Fruit fly (Drosophila melanogaster) whole organism, embryonic: Measurements from ENCODE around the gene sea.
A peak's percentile ranks its signal among the peaks of the same experiment; 100 is the strongest.

ENCODE experiments used
- B-H1 ChIP-seq: fragments of 200-800 bp; sonication (Bioruptor generic); IDR thresholded peaks from 3 replicates; pipeline ENCODE4 v1.3.6; 2022; ENCODE audit warnings: missing biosample characterization, missing genetic modification characterization
- CG10209 ChIP-seq: fragments of 200-800 bp; sonication (Bioruptor generic); optimal IDR thresholded peaks from 3 replicates; lab custom pipeline; 2017; ENCODE audit warnings: missing biosample characterization, mild to moderate bottlenecking, missing genetic modification characterization, missing genetic modification reagents
- CG10366 ChIP-seq: fragments of 200-800 bp; sonication (Bioruptor generic); IDR thresholded peaks from 2 replicates; pipeline ENCODE4 v1.3.6; 2022; ENCODE audit warnings: missing biosample characterization, missing genetic modification characterization
- CG11085 ChIP-seq: fragments of 200-800 bp; sonication (Bioruptor generic); IDR thresholded peaks from 2 replicates; pipeline ENCODE4 v1.3.6; 2022; ENCODE audit warnings: missing biosample characterization, missing genetic modification characterization
- CG13624 ChIP-seq: fragments of 200-800 bp; sonication (Bioruptor generic); optimal IDR thresholded peaks from 2 replicates; lab custom pipeline; 2016; ENCODE audit warnings: missing biosample characterization, missing genetic modification characterization
- CG14014 ChIP-seq: fragments of 200-800 bp; sonication (Bioruptor generic); IDR thresholded peaks from 2 replicates; pipeline ENCODE4 v1.3.6; 2022; ENCODE audit warnings: missing biosample characterization, missing genetic modification characterization
- CG18262 ChIP-seq: fragments of 200-800 bp; optimal IDR thresholded peaks from 3 replicates; lab custom pipeline; 2019; ENCODE audit warnings: missing biosample characterization, mild to moderate bottlenecking, missing genetic modification characterization, moderate library complexity
- CG2116 ChIP-seq: fragments of 200-800 bp; sonication (Bioruptor generic); optimal IDR thresholded peaks from 3 replicates; lab custom pipeline; 2018; ENCODE audit warnings: missing biosample characterization, mild to moderate bottlenecking, missing genetic modification characterization
- CG31441 ChIP-seq: fragments of 200-800 bp; sonication (Bioruptor generic); IDR thresholded peaks from 2 replicates; pipeline ENCODE4 v1.3.6; 2022; ENCODE audit warnings: missing biosample characterization, missing genetic modification characterization
- CG42726 ChIP-seq: fragments of 200-800 bp; sonication (Bioruptor generic); IDR thresholded peaks from 2 replicates; pipeline ENCODE4 v1.3.6; 2022; ENCODE audit warnings: missing biosample characterization, missing genetic modification characterization; ENCODE audit not compliant: partially characterized antibody
- CG6689 ChIP-seq: fragments of 200-800 bp; sonication (Bioruptor generic); IDR thresholded peaks from 2 replicates; pipeline ENCODE4 v1.3.6; 2022; ENCODE audit warnings: missing biosample characterization, missing genetic modification characterization
- CG9609 ChIP-seq: fragments of 200-800 bp; sonication (Bioruptor generic); optimal IDR thresholded peaks from 3 replicates; lab custom pipeline; 2016; ENCODE audit warnings: missing biosample characterization, missing genetic modification characterization
- CoRest ChIP-seq: fragments of 200-800 bp; sonication (Bioruptor generic); optimal IDR thresholded peaks from 3 replicates; lab custom pipeline; 2018; ENCODE audit warnings: missing biosample characterization, mild to moderate bottlenecking, missing genetic modification characterization, moderate library complexity
- Doc2 ChIP-seq: fragments of 200-800 bp; sonication (Bioruptor generic); IDR thresholded peaks from 2 replicates; pipeline ENCODE4 v1.3.6; 2022; ENCODE audit warnings: missing biosample characterization, missing genetic modification characterization
- E2f1 ChIP-seq: fragments of 200-800 bp; sonication (Bioruptor generic); IDR thresholded peaks from 2 replicates; pipeline ENCODE4 v1.3.6; 2022; ENCODE audit warnings: missing biosample characterization, missing genetic modification characterization
- Gug ChIP-seq: fragments of 200-800 bp; sonication (Bioruptor generic); IDR thresholded peaks from 4 replicates; pipeline ENCODE4 v1.3.6; 2022; ENCODE audit warnings: missing biosample characterization, missing genetic modification characterization
- Lpt ChIP-seq: fragments of >200 bp; optimal IDR thresholded peaks from 2 replicates; lab custom pipeline; 2018; ENCODE audit warnings: missing biosample characterization, missing genetic modification characterization
- Meics ChIP-seq: fragments of 200-800 bp; sonication (Bioruptor generic); optimal IDR thresholded peaks from 2 replicates; lab custom pipeline; 2017; ENCODE audit warnings: missing biosample characterization, mild to moderate bottlenecking, missing genetic modification characterization
- Nf-YB ChIP-seq: fragments of 200-800 bp; sonication (Bioruptor generic); optimal IDR thresholded peaks from 3 replicates; lab custom pipeline; 2019; ENCODE audit warnings: missing biosample characterization, mild to moderate bottlenecking, missing genetic modification characterization, moderate library complexity
- Pdp1 ChIP-seq, 2 experiments: fragments of 200-800 bp; sonication (Bioruptor generic); optimal IDR thresholded peaks; 3 replicates each; lab custom pipeline; 2016; ENCODE audit warnings: missing biosample characterization in 2 of 2, missing genetic modification characterization in 2 of 2, mild to moderate bottlenecking in 1 of 2, moderate library complexity in 1 of 2
- YL-1 ChIP-seq: fragments of 200-800 bp; sonication (Bioruptor generic); optimal IDR thresholded peaks from 3 replicates; lab custom pipeline; 2017; ENCODE audit warnings: missing biosample characterization, mild to moderate bottlenecking, missing genetic modification characterization
- ac ChIP-seq: fragments of 200-800 bp; sonication (Bioruptor generic); optimal IDR thresholded peaks from 3 replicates; lab custom pipeline; 2017; ENCODE audit warnings: missing biosample characterization, mild to moderate bottlenecking, missing genetic modification characterization
- amos ChIP-seq: fragments of 200-800 bp; sonication (Bioruptor generic); IDR thresholded peaks from 2 replicates; pipeline ENCODE4 v1.3.6; 2022; ENCODE audit warnings: missing biosample characterization, missing genetic modification characterization; ENCODE audit not compliant: partially characterized antibody
- ato ChIP-seq: fragments of 200-800 bp; sonication (Bioruptor generic); IDR thresholded peaks from 2 replicates; pipeline ENCODE4 v1.3.6; 2022; ENCODE audit warnings: missing biosample characterization, missing genetic modification characterization; ENCODE audit not compliant: partially characterized antibody
- bab2 ChIP-seq: fragments of 200-800 bp; sonication (Bioruptor generic); optimal IDR thresholded peaks from 2 replicates; lab custom pipeline; 2016; ENCODE audit warnings: missing biosample characterization, missing genetic modification characterization
- bigmax ChIP-seq: fragments of 200-800 bp; sonication (Bioruptor generic); optimal IDR thresholded peaks from 2 replicates; lab custom pipeline; 2018; ENCODE audit warnings: missing biosample characterization, mild to moderate bottlenecking, missing genetic modification characterization
- cg ChIP-seq: fragments of 200-800 bp; sonication (Bioruptor generic); optimal IDR thresholded peaks from 3 replicates; lab custom pipeline; 2019; ENCODE audit warnings: missing biosample characterization, mild to moderate bottlenecking, missing genetic modification characterization, moderate library complexity
- ci ChIP-seq: fragments of 200-800 bp; sonication (Bioruptor generic); IDR thresholded peaks from 3 replicates; pipeline ENCODE4 v1.3.6; 2022; ENCODE audit warnings: missing biosample characterization, missing genetic modification characterization
- dan ChIP-seq: fragments of 200-800 bp; sonication (Bioruptor generic); IDR thresholded peaks from 2 replicates; pipeline ENCODE4 v1.3.6; 2022; ENCODE audit warnings: missing biosample characterization, missing genetic modification characterization
- dpn ChIP-seq, 2 experiments: fragments of 200-800 bp; sonication (Bioruptor generic); optimal IDR thresholded peaks; 3 replicates each; lab custom pipeline; 2016; ENCODE audit warnings: missing biosample characterization in 2 of 2, missing genetic modification characterization in 2 of 2
- fru ChIP-seq: fragments of >200 bp; optimal IDR thresholded peaks from 2 replicates; lab custom pipeline; 2017
- ftz-f1 ChIP-seq: fragments of 200-800 bp; sonication (Bioruptor generic); optimal IDR thresholded peaks from 2 replicates; lab custom pipeline; 2016; ENCODE audit warnings: missing biosample characterization, missing genetic modification characterization
- fu2 ChIP-seq: fragments of 200-800 bp; sonication (Bioruptor generic); optimal IDR thresholded peaks from 2 replicates; lab custom pipeline; 2016; ENCODE audit warnings: missing biosample characterization, missing genetic modification characterization
- gcm ChIP-seq: fragments of 200-800 bp; sonication (Bioruptor generic); optimal IDR thresholded peaks from 2 replicates; lab custom pipeline; 2019; ENCODE audit warnings: missing biosample characterization, mild to moderate bottlenecking, missing genetic modification characterization, moderate library complexity
- jing ChIP-seq: fragments of 200-800 bp; sonication (Bioruptor generic); optimal IDR thresholded peaks from 2 replicates; lab custom pipeline; 2018; ENCODE audit warnings: missing biosample characterization, mild to moderate bottlenecking, missing genetic modification characterization
- nerfin-2 ChIP-seq: fragments of 200-800 bp; sonication (Bioruptor generic); IDR thresholded peaks from 2 replicates; pipeline ENCODE4 v1.3.6; 2022; ENCODE audit warnings: missing biosample characterization, missing genetic modification characterization; ENCODE audit not compliant: partially characterized antibody
- pita ChIP-seq: fragments of 200-800 bp; sonication (Bioruptor generic); optimal IDR thresholded peaks from 2 replicates; lab custom pipeline; 2017; ENCODE audit warnings: missing biosample characterization, mild to moderate bottlenecking, missing genetic modification characterization
- repo ChIP-seq: fragments of 200-800 bp; sonication (Bioruptor generic); optimal IDR thresholded peaks from 2 replicates; lab custom pipeline; 2016; ENCODE audit warnings: missing biosample characterization, missing genetic modification characterization
- sens ChIP-seq: fragments of 200-800 bp; sonication (Bioruptor generic); peaks from one replicate; lab custom pipeline; 2016; ENCODE audit warnings: missing biosample characterization, missing genetic modification characterization
- wek ChIP-seq: fragments of 200-800 bp; sonication (Bioruptor generic); optimal IDR thresholded peaks from 3 replicates; lab custom pipeline; 2018; ENCODE audit warnings: missing biosample characterization, mild to moderate bottlenecking, missing genetic modification characterization, moderate library complexity
- zen2 ChIP-seq: fragments of 200-800 bp; sonication (Bioruptor generic); IDR thresholded peaks from 3 replicates; pipeline ENCODE4 v1.3.6; 2022; ENCODE audit warnings: missing biosample characterization, missing genetic modification characterization; ENCODE audit not compliant: partially characterized antibody
- zfh1 ChIP-seq: fragments of 200-800 bp; sonication (Bioruptor generic); IDR thresholded peaks from 3 replicates; pipeline ENCODE4 v1.3.6; 2022; ENCODE audit warnings: missing biosample characterization, missing genetic modification characterization

The sea gene

DNA sequence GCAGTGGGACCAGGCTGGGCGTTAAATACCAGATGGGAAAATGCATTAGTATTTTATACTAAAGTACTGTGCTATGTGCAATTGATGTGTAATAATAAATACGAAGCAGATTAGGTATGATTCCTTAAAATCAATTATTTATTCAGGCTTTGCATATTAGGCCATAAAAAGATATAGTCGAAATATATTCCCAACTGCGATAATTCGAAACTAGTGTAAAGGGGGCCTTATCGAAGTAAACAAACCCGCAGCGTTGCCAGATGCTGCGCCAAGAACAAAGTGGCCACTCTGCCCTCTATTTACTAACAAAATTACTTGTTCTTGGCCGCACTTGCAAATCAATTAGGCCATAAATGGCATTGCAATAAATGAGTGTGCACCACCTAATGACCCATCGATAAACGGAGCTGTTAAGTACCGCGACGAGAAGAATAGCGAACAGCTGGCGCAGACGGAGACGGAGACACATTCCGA lies 9.3 kb downstream of the sea start, which contains the start of gene CG10898 (continued):
- TF ChIP-seq bigmax (GFP tag; lab: Kevin White, UChicago), result no peak
- TF ChIP-seq CG9609, result peak; percentile 84
- peak; percentile 89 for TF ChIP-seq CoRest
- TF ChIP-seq dpn (GFP tag; optimal IDR thresholded peaks at IDR 0.05; lab: Kevin White, UChicago), result peak; percentile 87 to 89
- TF ChIP-seq Nf-YB (GFP tag; lab: Kevin White, UChicago), result peak; percentile 42
- TF ChIP-seq Pdp1 (GFP tag; optimal IDR thresholded peaks at IDR 0.05; lab: Kevin White, UChicago), result peak; percentile 81 to 89
- peak; percentile 75; the same call in 3 of the 4 replicates for TF ChIP-seq Gug (GFP tag; lab: Robert Waterston, UW)
- TF ChIP-seq pita (GFP tag; lab: Kevin White, UChicago), result no peak
- peak; percentile 92 for TF ChIP-seq sens (GFP tag; lab: Kevin White, UChicago)
- no peak for TF ChIP-seq nerfin-2 (GFP tag; lab: Robert Waterston, UW)
- TF ChIP-seq bab2, result peak; percentile 88
- peak; percentile 86 for TF ChIP-seq repo (GFP tag; lab: Kevin White, UChicago)
- peak; percentile 61 for TF ChIP-seq CG31441 (GFP tag; lab: Robert Waterston, UW)
- TF ChIP-seq Doc2 (GFP tag; lab: Robert Waterston, UW), result 0 out of 2 replicates have a peak, but pooled peaks have one; percentile 37
- TF ChIP-seq Lpt (GFP tag; lab: Kevin White, UChicago), result no peak
- peak; percentile 73 for TF ChIP-seq CG18262 (tag; lab: Kevin White, UChicago)
- 0 out of 2 replicates have a peak, but pooled peaks have one; percentile 17 for TF ChIP-seq ato
- peak; percentile 84 for TF ChIP-seq B-H1 (GFP tag; lab: Robert Waterston, UW)
- no peak for TF ChIP-seq ac (GFP tag; lab: Kevin White, UChicago)
- TF ChIP-seq CG10366, result peak; percentile 86
- TF ChIP-seq gcm (GFP tag; lab: Kevin White, UChicago), result peak; percentile 62
- TF ChIP-seq CG13624 (GFP tag; lab: Kevin White, UChicago), result peak; percentile 87
- peak; percentile 87 for TF ChIP-seq zfh1 (GFP tag; lab: Robert Waterston, UW)
- peak; percentile 82 for TF ChIP-seq CG6689 (GFP tag; lab: Robert Waterston, UW)
- peak; percentile 68 for TF ChIP-seq jing (GFP tag; lab: Kevin White, UChicago)
- TF ChIP-seq zen2 (GFP tag; lab: Robert Waterston, UW), result no peak
- TF ChIP-seq ci (GFP tag; lab: Robert Waterston, UW), result peak; percentile 91
- TF ChIP-seq Meics (GFP tag; lab: Kevin White, UChicago), result peak; percentile 74
- TF ChIP-seq CG14014 (GFP tag; lab: Robert Waterston, UW), result peak; percentile 79; the same call in 1 of the 2 replicates
- TF ChIP-seq CG10209 (GFP tag; lab: Kevin White, UChicago), result peak; percentile 76
- TF ChIP-seq fu2 (GFP tag; lab: Kevin White, UChicago), result peak; percentile 85
- no peak for TF ChIP-seq dan (GFP tag; lab: Robert Waterston, UW)
- TF ChIP-seq CG11085 (GFP tag; lab: Robert Waterston, UW), result peak; percentile 81
- TF ChIP-seq ftz-f1 (GFP tag; lab: Kevin White, UChicago), result no peak
- TF ChIP-seq amos, result 0 out of 2 replicates have a peak, but pooled peaks have one; percentile 6
- TF ChIP-seq CG2116 (GFP tag; lab: Kevin White, UChicago), result peak; percentile 69
- peak; percentile 47 for TF ChIP-seq wek
- TF ChIP-seq E2f1, result peak; percentile 87
- no peak for TF ChIP-seq fru
- no peak for TF ChIP-seq CG42726 (GFP tag; lab: Robert Waterston, UW)
- TF ChIP-seq YL-1, result peak; percentile 51
- no peak for TF ChIP-seq cg (GFP tag; lab: Kevin White, UChicago)
